Worm (Caenorhabditis elegans): ENCODE measurements around the gene lido-9.

ce11 chrII:2997828-2998441, 2.6 kb upstream of the lido-9 start:
- no peak for TF ChIP-seq ama-1 (optimal IDR thresholded peaks at IDR 0.05)
- TF ChIP-seq Y75B8A.6 (GFP tag; IDR thresholded peaks at IDR 0.05), result no peak
- no peak for TF ChIP-seq unc-62 (GFP tag; optimal IDR thresholded peaks at IDR 0.05 in 1 of 2)
- no peak for TF ChIP-seq unc-62 (tag; optimal IDR thresholded peaks at IDR 0.05)
- TF ChIP-seq fkh-10 (GFP tag; optimal IDR thresholded peaks at IDR 0.05), result no peak
- no peak for TF ChIP-seq ceh-44 (GFP tag; IDR thresholded peaks at IDR 0.05)
- no peak for TF ChIP-seq saeg-2 (GFP tag; IDR thresholded peaks at IDR 0.05)
- TF ChIP-seq aly-2 (tag; optimal IDR thresholded peaks at IDR 0.05), result no peak
- no peak for TF ChIP-seq daf-12 (tag; optimal IDR thresholded peaks at IDR 0.05)
- no peak for TF ChIP-seq mep-1 (tag; optimal IDR thresholded peaks at IDR 0.05)
- TF ChIP-seq nhr-11 (tag; optimal IDR thresholded peaks at IDR 0.05), result no peak
- TF ChIP-seq nhr-41 (GFP tag; IDR thresholded peaks at IDR 0.05), result no peak
- no peak for TF ChIP-seq nhr-76 (tag; optimal IDR thresholded peaks at IDR 0.05)
- TF ChIP-seq skn-1 (tag; optimal IDR thresholded peaks at IDR 0.05), result no peak
- no peak for TF ChIP-seq mdt-29 (GFP tag; IDR thresholded peaks at IDR 0.05)
